Worm (Caenorhabditis elegans) whole organism, L3 larva: ENCODE measurements around the gene R07C3.13.
"Not testable (repeated sequence)": the region's sequence is repeated elsewhere in the genome, so short reads cannot be mapped to it uniquely, and the experiment has no call there.

Experiments used
- ZK546.5 ChIP-seq: sonication (generic microtip); optimal IDR thresholded peaks from 2 replicates; lab custom pipeline; 2017; ENCODE audit warnings: missing biosample characterization, missing genetic modification characterization
- egl-27 ChIP-seq: sonication (generic microtip); optimal IDR thresholded peaks from 4 replicates; lab custom pipeline; 2017; ENCODE audit warnings: missing biosample characterization, missing genetic modification reagents, missing genetic modification characterization
- elt-3 ChIP-seq, 3 experiments: fragments of 150-350 bp in 1 of 3; sonication (generic microtip) in 2 of 3; optimal IDR thresholded peaks; 2 replicates in 2 of 3; 4 replicates in 1 of 3; lab custom pipeline; 2014 to 2017; ENCODE audit warnings: missing biosample characterization in 3 of 3, missing genetic modification characterization in 3 of 3
- eor-1 ChIP-seq, 2 experiments: fragments of 150-350 bp; optimal IDR thresholded peaks; 2 replicates each; lab custom pipeline; 2014 to 2018; ENCODE audit warnings: missing biosample characterization in 2 of 2, missing genetic modification characterization in 2 of 2
- fkh-10 ChIP-seq: sonication (generic microtip); optimal IDR thresholded peaks from 2 replicates; lab custom pipeline; 2017; ENCODE audit warnings: missing biosample characterization, missing genetic modification reagents, missing genetic modification characterization
- fkh-2 ChIP-seq: fragments of 150-350 bp; optimal IDR thresholded peaks from 2 replicates; lab custom pipeline; 2014; ENCODE audit warnings: missing biosample characterization, missing genetic modification reagents, missing genetic modification characterization
- jun-1 ChIP-seq: fragments of 150-350 bp; optimal IDR thresholded peaks from 2 replicates; lab custom pipeline; 2014; ENCODE audit warnings: missing biosample characterization, missing genetic modification reagents, missing genetic modification characterization
- lsy-12 ChIP-seq: sonication (generic microtip); optimal IDR thresholded peaks from 2 replicates; lab custom pipeline; 2016; ENCODE audit warnings: mild to moderate bottlenecking, missing genetic modification characterization, missing compliant biosample characterization
- nhr-12 ChIP-seq: fragments of 150-350 bp; optimal IDR thresholded peaks from 2 replicates; lab custom pipeline; 2014; ENCODE audit warnings: missing biosample characterization, missing genetic modification characterization
- pha-4 ChIP-seq: fragments of 150-350 bp; optimal IDR thresholded peaks from 2 replicates; lab custom pipeline; 2014; ENCODE audit warnings: missing biosample characterization, missing genetic modification reagents, missing genetic modification characterization
- skn-1 ChIP-seq: fragments of 150-350 bp; optimal IDR thresholded peaks from 2 replicates; lab custom pipeline; 2014; ENCODE audit warnings: missing biosample characterization, missing genetic modification characterization
- snpc-4 ChIP-seq: fragments of 150-350 bp; optimal IDR thresholded peaks from 2 replicates; lab custom pipeline; 2014; ENCODE audit warnings: missing biosample characterization, missing genetic modification characterization
- unc-62 ChIP-seq: fragments of 150-350 bp; sonication (generic microtip); optimal IDR thresholded peaks from 4 replicates; lab custom pipeline; 2014; ENCODE audit warnings: missing biosample characterization, missing genetic modification reagents, missing genetic modification characterization
- ztf-11 ChIP-seq: fragments of 150-350 bp; optimal IDR thresholded peaks from 2 replicates; lab custom pipeline; 2014; ENCODE audit warnings: missing biosample characterization, missing genetic modification characterization

DNA sequence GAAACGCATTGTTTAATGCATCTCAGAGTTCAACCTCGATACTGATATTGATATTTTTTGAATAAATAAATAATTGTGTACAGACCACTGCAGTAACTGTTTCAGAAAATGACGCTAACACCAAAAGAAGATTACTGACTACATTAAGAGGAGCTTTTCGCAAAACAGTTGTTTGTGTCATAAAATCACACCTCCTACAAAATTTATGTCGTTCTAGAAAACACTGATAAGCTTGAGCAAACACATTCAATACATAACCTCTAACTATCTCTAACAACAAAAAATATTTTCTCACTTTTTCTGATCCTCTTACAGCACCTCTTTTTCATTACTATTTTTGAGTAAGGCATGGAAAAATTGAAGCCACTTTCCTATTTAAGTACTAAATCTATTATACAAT is 27.4 kb upstream of the R07C3.13 start, which contains the start of gene fbxc-7:
- not testable (repeated sequence) for TF ChIP-seq fkh-2 (tag; lab: Kevin White, UChicago); elt-3 (tag; optimal IDR thresholded peaks at IDR 0.05; lab: Kevin White, UChicago); egl-27 (tag; lab: Kevin White, UChicago); unc-62 (GFP tag; lab: Kevin White, UChicago); jun-1 (tag; lab: Kevin White, UChicago); snpc-4 (tag; lab: Kevin White, UChicago); lsy-12 (tag; lab: Kevin White, UChicago); skn-1 (tag; lab: Kevin White, UChicago); ztf-11; fkh-10 (GFP tag; lab: Kevin White, UChicago); eor-1 (tag; optimal IDR thresholded peaks at IDR 0.05; lab: Kevin White, UChicago); ZK546.5 (tag; lab: Kevin White, UChicago); nhr-12 (tag; lab: Kevin White, UChicago); pha-4 (tag; lab: Kevin White, UChicago)
